Fruit fly (Drosophila melanogaster) Kc167 (cell line): ENCODE measurements around the gene CG16965.

Experiments
- Sin3A ChIP-seq: fragments of >200 bp; optimal IDR thresholded peaks from 2 replicates; lab custom pipeline; 2018; ENCODE audit warnings: missing external identifiers
- h ChIP-seq: fragments of >200 bp; optimal IDR thresholded peaks from 3 replicates; lab custom pipeline; 2018; ENCODE audit warnings: missing external identifiers
- insv ChIP-seq: fragments of >200 bp; optimal IDR thresholded peaks from 3 replicates; lab custom pipeline; 2018; ENCODE audit warnings: missing external identifiers
- psq ChIP-seq: fragments of >200 bp; optimal IDR thresholded peaks from 2 replicates; lab custom pipeline; 2017; ENCODE audit warnings: missing external identifiers

- no peak for TF ChIP-seq h (lab: Kevin White, UChicago)
- no peak for TF ChIP-seq psq (lab: Kevin White, UChicago)
- TF ChIP-seq insv (lab: Kevin White, UChicago) = no peak
- TF ChIP-seq Sin3A (lab: Kevin White, UChicago) = no peak
Observed at dm6 chr2L:12029594-12030197, 48.3 kb downstream of the CG16965 start.
